Worm (Caenorhabditis elegans): ENCODE measurements around the gene K02D10.8.
A peak's percentile ranks its signal among the peaks of the same experiment; 100 is the strongest.

Gene K02D10.8

DNA sequence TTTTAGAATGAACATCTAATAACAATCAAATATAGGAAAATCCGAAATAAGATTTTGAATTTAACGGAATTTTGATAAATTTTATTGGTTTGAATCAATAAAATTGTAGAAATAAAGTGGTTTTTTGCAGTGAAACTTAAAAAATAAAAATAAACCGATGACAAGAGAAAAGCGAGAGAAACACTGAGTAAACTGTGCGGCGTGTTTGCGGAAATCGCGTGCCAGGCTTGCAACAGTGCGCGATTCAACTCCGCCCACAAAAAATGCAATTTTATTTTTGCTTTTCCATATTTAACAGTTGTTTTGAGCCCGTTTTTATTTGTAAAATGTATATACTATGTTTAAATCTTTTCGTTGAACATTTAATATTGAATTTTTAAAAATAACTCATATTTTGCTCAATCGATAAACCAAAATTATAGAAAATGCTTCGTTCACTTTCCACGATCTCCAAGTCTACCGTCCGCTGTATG lies 18.3 kb upstream of the K02D10.8 start, which contains the start of gene mtss-1 (continued):
- TF ChIP-seq attf-6 (GFP tag; IDR thresholded peaks at IDR 0.05) (no peak), snpc-3.4 (tag; optimal IDR thresholded peaks at IDR 0.05) (peak; percentile 44), pha-4 (tag; optimal IDR thresholded peaks at IDR 0.05) (no peak), nfya-2 (GFP tag; IDR thresholded peaks at IDR 0.05) (no peak), F39B2.1 (GFP tag; IDR thresholded peaks at IDR 0.05) (no peak), nhr-179 (tag; optimal IDR thresholded peaks at IDR 0.05) (no peak), F33H1.4 (GFP tag; IDR thresholded peaks at IDR 0.05) (peak; percentile 56), somi-1 (GFP tag; optimal IDR thresholded peaks at IDR 0.05) (no peak), repo-1 (tag; optimal IDR thresholded peaks at IDR 0.05) (no peak), aptf-2 (GFP tag; conservative IDR thresholded peaks at IDR 0.05) (no peak), ztf-22 (GFP tag; optimal IDR thresholded peaks at IDR 0.05) (no peak), lin-40 (tag; optimal IDR thresholded peaks at IDR 0.05) (peak; percentile 29), egl-44 (GFP tag; IDR thresholded peaks at IDR 0.05) (no peak), Y95B8A.8 (GFP tag; IDR thresholded peaks at IDR 0.05) (no peak), ceh-100 (GFP tag; IDR thresholded peaks at IDR 0.05) (no peak), athp-1 (tag; optimal IDR thresholded peaks at IDR 0.05) (no peak), attf-5 (GFP tag; optimal IDR thresholded peaks at IDR 0.05) (peak; percentile 37), T07F8.4 (tag; optimal IDR thresholded peaks at IDR 0.05) (no peak), snpc-4 (GFP tag; optimal IDR thresholded peaks at IDR 0.05) (peak; percentile 3), snpc-4 (tag; optimal IDR thresholded peaks at IDR 0.05) (peak in 2 of 4 experiments; percentile 33 to 53), Y56A3A.18 (GFP tag; IDR thresholded peaks at IDR 0.05) (no peak), B0035.1 (tag; optimal IDR thresholded peaks at IDR 0.05) (no peak), nhr-90 (tag; optimal IDR thresholded peaks at IDR 0.05) (no peak), pbrm-1 (GFP tag; IDR thresholded peaks at IDR 0.05) (peak; percentile 29; the same call in 1 of the 2 replicates), nhr-27 (tag; optimal IDR thresholded peaks at IDR 0.05) (no peak), fkh-3 (tag; optimal IDR thresholded peaks at IDR 0.05) (no peak), chd-7 (tag; optimal IDR thresholded peaks at IDR 0.05) (no peak), T26A5.8 (tag; optimal IDR thresholded peaks at IDR 0.05) (no peak), akir-1 (GFP tag; optimal IDR thresholded peaks at IDR 0.05) (no peak), K11D2.4 (GFP tag; IDR thresholded peaks at IDR 0.05) (no peak), zim-3 (tag; optimal IDR thresholded peaks at IDR 0.05) (no peak), nhr-120 (GFP tag; IDR thresholded peaks at IDR 0.05) (no peak), nfyb-1 (GFP tag; IDR thresholded peaks at IDR 0.05) (peak; percentile 51; the same call in 1 of the 2 replicates), dpff-1 (tag; optimal IDR thresholded peaks at IDR 0.05) (no peak), mel-28 (tag; optimal IDR thresholded peaks at IDR 0.05; ENCODE audit: borderline replicate concordance) (no peak), lin-35 (GFP tag; optimal IDR thresholded peaks at IDR 0.05) (peak in 1 of 3 experiments; percentile 15), F57C9.4 (tag; optimal IDR thresholded peaks at IDR 0.05) (no peak), ceh-58 (GFP tag; IDR thresholded peaks at IDR 0.05) (no peak), atf-7 (tag; optimal IDR thresholded peaks at IDR 0.05) (no peak), let-526 (GFP tag; IDR thresholded peaks at IDR 0.05) (no peak), F52B5.7 (tag; optimal IDR thresholded peaks at IDR 0.05) (no peak), ztf-28 (GFP tag; IDR thresholded peaks at IDR 0.05) (no peak), ceh-40 (GFP tag; IDR thresholded peaks at IDR 0.05) (no peak), mxl-1 (tag; optimal IDR thresholded peaks at IDR 0.05) (no peak), madf-6 (GFP tag; IDR thresholded peaks at IDR 0.05) (peak; percentile 60; the same call in 1 of the 2 replicates), attf-3 (GFP tag; conservative IDR thresholded peaks at IDR 0.05) (0 out of 2 replicates have a peak, but pooled peaks have one; percentile 23), F55B11.4 (tag; optimal IDR thresholded peaks at IDR 0.05; ENCODE audit: borderline replicate concordance, insufficient read depth) (no peak), F49E8.2 (tag; optimal IDR thresholded peaks at IDR 0.05; ENCODE audit: insufficient read depth) (peak; percentile 9), hlh-26 (GFP tag; conservative IDR thresholded peaks at IDR 0.05) (no peak)

Data from whole organism, young adult.